Worm (Caenorhabditis elegans) whole organism, L2 larva: ENCODE results near the gene C50A2.7.

Experiments
- C34F6.9 ChIP-seq: fragments of 150-350 bp; optimal IDR thresholded peaks from 2 replicates; lab custom pipeline; 2014; ENCODE audit warnings: missing biosample characterization, missing genetic modification characterization
- F13H6.1 ChIP-seq: sonication (generic microtip); optimal IDR thresholded peaks from 2 replicates; lab custom pipeline; 2016; ENCODE audit warnings: missing genetic modification characterization, missing compliant biosample characterization
- R02D3.7 ChIP-seq: fragments of 150-350 bp; optimal IDR thresholded peaks from 2 replicates; lab custom pipeline; 2014; ENCODE audit warnings: missing biosample characterization, missing genetic modification characterization
- ZK546.5 ChIP-seq: sonication (generic microtip); optimal IDR thresholded peaks from 2 replicates; lab custom pipeline; 2017; ENCODE audit warnings: missing biosample characterization, missing genetic modification characterization
- aly-2 ChIP-seq: fragments of 150-350 bp; optimal IDR thresholded peaks from 2 replicates; lab custom pipeline; 2014; ENCODE audit warnings: missing biosample characterization, missing genetic modification characterization
- blmp-1 ChIP-seq: sonication (generic microtip); optimal IDR thresholded peaks from 2 replicates; lab custom pipeline; 2017; ENCODE audit warnings: missing genetic modification characterization, mild to moderate bottlenecking, missing compliant biosample characterization, antibody characterized with exemption, moderate library complexity; ENCODE audit not compliant: insufficient read depth
- ceh-16 ChIP-seq: fragments of 150-350 bp; optimal IDR thresholded peaks from 2 replicates; lab custom pipeline; 2014; ENCODE audit warnings: missing biosample characterization, missing genetic modification characterization
- ceh-82 ChIP-seq: fragments of 150-350 bp; optimal IDR thresholded peaks from 2 replicates; lab custom pipeline; 2014; ENCODE audit warnings: missing biosample characterization, missing genetic modification characterization
- crh-2 ChIP-seq: sonication (generic microtip); optimal IDR thresholded peaks from 2 replicates; lab custom pipeline; 2017; ENCODE audit warnings: missing biosample characterization, missing genetic modification characterization
- dmd-4 ChIP-seq: sonication (generic microtip); optimal IDR thresholded peaks from 2 replicates; lab custom pipeline; 2017; ENCODE audit warnings: missing biosample characterization, missing genetic modification characterization
- elt-1 ChIP-seq: fragments of 150-350 bp; optimal IDR thresholded peaks from 2 replicates; lab custom pipeline; 2014; ENCODE audit warnings: missing biosample characterization, missing genetic modification characterization
- fos-1 ChIP-seq: fragments of 150-350 bp; optimal IDR thresholded peaks from 2 replicates; lab custom pipeline; 2014; ENCODE audit warnings: missing biosample characterization, missing genetic modification characterization
- gmeb-1 ChIP-seq: fragments of 150-350 bp; optimal IDR thresholded peaks from 2 replicates; lab custom pipeline; 2014; ENCODE audit warnings: missing biosample characterization, missing genetic modification characterization
- lin-11 ChIP-seq: fragments of 150-350 bp; sonication (generic microtip); optimal IDR thresholded peaks from 2 replicates; lab custom pipeline; 2014; ENCODE audit warnings: missing biosample characterization, missing genetic modification characterization, inconsistent platforms, mixed read lengths
- lin-13 ChIP-seq: fragments of 150-350 bp; optimal IDR thresholded peaks from 2 replicates; lab custom pipeline; 2014; ENCODE audit warnings: missing biosample characterization, missing genetic modification reagents, missing genetic modification characterization
- lin-39 ChIP-seq: fragments of 150-350 bp; optimal IDR thresholded peaks from 2 replicates; lab custom pipeline; 2014; ENCODE audit warnings: missing biosample characterization, missing genetic modification reagents, missing genetic modification characterization
- mab-5 ChIP-seq: fragments of 150-350 bp; optimal IDR thresholded peaks from 2 replicates; lab custom pipeline; 2014; ENCODE audit warnings: missing biosample characterization, missing genetic modification characterization
- mbf-1 ChIP-seq: sonication (generic microtip); optimal IDR thresholded peaks from 2 replicates; lab custom pipeline; 2017; ENCODE audit warnings: missing biosample characterization, missing genetic modification characterization
- mdl-1 ChIP-seq, 2 experiments: fragments of 150-350 bp in 1 of 2; sonication (generic microtip) in 1 of 2; optimal IDR thresholded peaks; 2 replicates each; lab custom pipeline; 2017; ENCODE audit warnings: missing biosample characterization in 2 of 2, missing genetic modification characterization in 2 of 2
- nhr-10 ChIP-seq: sonication (generic microtip); optimal IDR thresholded peaks from 2 replicates; lab custom pipeline; 2017; ENCODE audit warnings: missing biosample characterization, missing genetic modification characterization
- nhr-21 ChIP-seq: fragments of 150-350 bp; optimal IDR thresholded peaks from 2 replicates; lab custom pipeline; 2014; ENCODE audit warnings: missing biosample characterization, missing genetic modification characterization
- nhr-23 ChIP-seq: fragments of 150-350 bp; optimal IDR thresholded peaks from 2 replicates; lab custom pipeline; 2014; ENCODE audit warnings: missing biosample characterization, missing genetic modification reagents, missing genetic modification characterization
- nhr-25 ChIP-seq: fragments of 150-350 bp; sonication (generic microtip); optimal IDR thresholded peaks from 3 replicates; lab custom pipeline; 2014; ENCODE audit warnings: missing biosample characterization, missing genetic modification characterization
- nhr-77 ChIP-seq: fragments of 150-350 bp; optimal IDR thresholded peaks from 2 replicates; lab custom pipeline; 2014; ENCODE audit warnings: missing biosample characterization, missing genetic modification characterization
- peb-1 ChIP-seq: fragments of 150-350 bp; optimal IDR thresholded peaks from 2 replicates; lab custom pipeline; 2014; ENCODE audit warnings: missing biosample characterization, missing genetic modification characterization
- skn-1 ChIP-seq: sonication (generic microtip); optimal IDR thresholded peaks from 2 replicates; lab custom pipeline; 2017; ENCODE audit warnings: missing biosample characterization, missing genetic modification characterization
- sma-9 ChIP-seq, 2 experiments: fragments of 150-350 bp in 1 of 2; sonication (generic microtip) in 1 of 2; optimal IDR thresholded peaks; 2 replicates each; lab custom pipeline; 2014 to 2016; ENCODE audit warnings: missing genetic modification characterization in 2 of 2, mild to moderate bottlenecking in 1 of 2, missing biosample characterization in 1 of 2, missing compliant biosample characterization in 1 of 2, missing genetic modification reagents in 1 of 2, moderate library complexity in 1 of 2
- unc-39 ChIP-seq: fragments of 150-350 bp; optimal IDR thresholded peaks from 2 replicates; lab custom pipeline; 2014; ENCODE audit warnings: missing biosample characterization, missing genetic modification characterization
- unc-55 ChIP-seq: fragments of 150-350 bp; sonication (generic microtip); optimal IDR thresholded peaks from 3 replicates; lab custom pipeline; 2014; ENCODE audit warnings: missing biosample characterization, missing genetic modification reagents, missing genetic modification characterization
- unc-62 ChIP-seq: fragments of 150-350 bp; optimal IDR thresholded peaks from 2 replicates; lab custom pipeline; 2014; ENCODE audit warnings: missing biosample characterization, missing genetic modification reagents, missing genetic modification characterization
- ztf-1 ChIP-seq: fragments of 200-800 bp; sonication (Bioruptor generic); conservative IDR thresholded peaks from 2 replicates; pipeline ENCODE4 v1.3.6; 2022; ENCODE audit warnings: missing genetic modification characterization, missing compliant biosample characterization
- ztf-11 ChIP-seq: sonication (generic microtip); optimal IDR thresholded peaks from 2 replicates; lab custom pipeline; 2017; ENCODE audit warnings: missing biosample characterization, missing genetic modification characterization
- ztf-4 ChIP-seq: fragments of 150-350 bp; optimal IDR thresholded peaks from 2 replicates; lab custom pipeline; 2014; ENCODE audit warnings: missing biosample characterization, missing genetic modification characterization

C50A2.7 gene

ce11 chrIV:1124741-1125140 is 38.5 kb upstream of the C50A2.7 start, which contains the start of gene perm-4:
TSS of gene perm-4 (minus strand) at chrIV:1125107.
- no peak for TF ChIP-seq unc-39 (tag; lab: Kevin White, UChicago)

ce11 chrIV:1126490-1126889 is 36.7 kb upstream of the C50A2.7 start, which contains the start of gene perm-2:
TSS of gene perm-2 (plus strand) at chrIV:1126790.
- TF ChIP-seq ceh-16 (tag; lab: Kevin White, UChicago): no peak
- TF ChIP-seq mab-5 (tag; lab: Kevin White, UChicago): no peak
- TF ChIP-seq skn-1 (tag; lab: Kevin White, UChicago): no peak
- no peak for TF ChIP-seq ceh-82
- TF ChIP-seq aly-2 (tag; lab: Kevin White, UChicago): no peak
- TF ChIP-seq C34F6.9 (tag; lab: Kevin White, UChicago): no peak
- TF ChIP-seq ZK546.5: no peak
- no peak for TF ChIP-seq peb-1
- no peak for TF ChIP-seq nhr-77
- TF ChIP-seq lin-11 (tag; lab: Kevin White, UChicago): no peak
- no peak for TF ChIP-seq crh-2 (tag; lab: Kevin White, UChicago)
- TF ChIP-seq lin-39: no peak
- TF ChIP-seq mdl-1 (tag; optimal IDR thresholded peaks at IDR 0.05; lab: Kevin White, UChicago): no peak
- TF ChIP-seq ztf-1: no peak
- no peak for TF ChIP-seq lin-13
- no peak for TF ChIP-seq ztf-4 (tag; lab: Kevin White, UChicago)
- no peak for TF ChIP-seq nhr-23 (tag; lab: Kevin White, UChicago)
- TF ChIP-seq ztf-11 (tag; lab: Kevin White, UChicago): no peak

ce11 chrIV:1127852-1128251 is 35.4 kb upstream of the C50A2.7 start:
- no peak for TF ChIP-seq blmp-1 (tag; lab: Kevin White, UChicago)
- no peak for TF ChIP-seq lin-11 (tag; lab: Kevin White, UChicago)
- no peak for TF ChIP-seq mbf-1 (tag; lab: Kevin White, UChicago)
- TF ChIP-seq nhr-10 (tag; lab: Kevin White, UChicago): no peak
- no peak for TF ChIP-seq elt-1
- TF ChIP-seq nhr-77: no peak
- TF ChIP-seq unc-62 (GFP tag; lab: Kevin White, UChicago): no peak
- TF ChIP-seq unc-55 (GFP tag; lab: Kevin White, UChicago): no peak
- TF ChIP-seq sma-9 (GFP tag; optimal IDR thresholded peaks at IDR 0.05; lab: Kevin White, UChicago): no peak
- no peak for TF ChIP-seq sma-9 (tag; optimal IDR thresholded peaks at IDR 0.05; lab: Kevin White, UChicago)
- no peak for TF ChIP-seq ceh-16 (tag; lab: Kevin White, UChicago)
- no peak for TF ChIP-seq R02D3.7 (tag; lab: Kevin White, UChicago)

ce11 chrIV:1136658-1137057 is 26.6 kb upstream of the C50A2.7 start, which contains the start of gene C44B12.6:
TSS of gene C44B12.6 (minus strand) at chrIV:1136758.
- no peak for TF ChIP-seq ztf-4 (tag; lab: Kevin White, UChicago)
- TF ChIP-seq unc-62 (GFP tag; lab: Kevin White, UChicago): no peak
- no peak for TF ChIP-seq nhr-21 (tag; lab: Kevin White, UChicago)
- no peak for TF ChIP-seq nhr-23 (tag; lab: Kevin White, UChicago)
- TF ChIP-seq nhr-25 (tag; lab: Kevin White, UChicago): no peak

DNA sequence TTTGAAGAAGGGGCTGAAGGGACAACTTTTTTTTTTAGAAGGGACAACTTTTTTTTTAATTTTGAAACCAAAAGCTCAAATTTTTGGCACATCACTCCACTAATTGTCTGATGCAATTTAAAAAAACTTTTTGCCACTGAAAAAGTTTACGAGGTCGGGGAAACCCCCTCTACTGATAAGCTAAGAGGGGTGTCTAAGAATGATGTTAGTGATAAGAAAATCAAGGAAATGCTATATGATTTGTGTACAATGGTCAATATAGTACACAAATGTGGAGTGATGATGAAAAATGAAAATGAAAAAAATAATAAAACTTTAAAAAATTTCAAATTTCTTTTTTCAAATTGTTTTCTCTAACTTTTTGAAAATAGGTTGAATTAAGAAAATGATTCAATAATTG is 15.6 kb upstream of the C50A2.7 start:
- TF ChIP-seq fos-1 (peak; percentile 79), ZK546.5 (no peak), sma-9 (GFP tag; optimal IDR thresholded peaks at IDR 0.05; lab: Kevin White, UChicago) (peak; percentile 79), sma-9 (tag; optimal IDR thresholded peaks at IDR 0.05; lab: Kevin White, UChicago) (no peak), unc-62 (GFP tag; lab: Kevin White, UChicago) (no peak), nhr-21 (tag; lab: Kevin White, UChicago) (no peak), F13H6.1 (peak; percentile 6), crh-2 (tag; lab: Kevin White, UChicago) (peak; percentile 18)

- TF ChIP-seq ZK546.5: no peak
- no peak for TF ChIP-seq ztf-4 (tag; lab: Kevin White, UChicago)
- TF ChIP-seq gmeb-1 (tag; lab: Kevin White, UChicago): no peak
- TF ChIP-seq ztf-1: no peak
- TF ChIP-seq dmd-4: no peak
- TF ChIP-seq sma-9 (GFP tag; optimal IDR thresholded peaks at IDR 0.05; lab: Kevin White, UChicago): peak; percentile 56
- no peak for TF ChIP-seq sma-9 (tag; optimal IDR thresholded peaks at IDR 0.05; lab: Kevin White, UChicago)
- TF ChIP-seq fos-1: peak; percentile 62
- no peak for TF ChIP-seq C34F6.9 (tag; lab: Kevin White, UChicago)
These were observed 14.6 kb upstream of the C50A2.7 start for ce11 chrIV:1148425-1149151.
